Worm (Caenorhabditis elegans): Measurements from ENCODE around the gene imph-1.
A peak's percentile ranks its signal among the peaks of the same experiment; 100 is the strongest.

Gene imph-1

ce11 chrIII:4551963-4552362 is 1.5 kb upstream of the imph-1 start (continued):
- TF ChIP-seq nhr-80 (tag; optimal IDR thresholded peaks at IDR 0.05) (peak; percentile 98), fkh-3 (tag; optimal IDR thresholded peaks at IDR 0.05) (no peak), B0035.1 (tag; optimal IDR thresholded peaks at IDR 0.05) (no peak), somi-1 (GFP tag; optimal IDR thresholded peaks at IDR 0.05) (no peak), F33H1.4 (GFP tag; IDR thresholded peaks at IDR 0.05) (no peak), attf-3 (GFP tag; conservative IDR thresholded peaks at IDR 0.05) (0 out of 2 replicates have a peak, but pooled peaks have one; percentile 9), chd-7 (tag; optimal IDR thresholded peaks at IDR 0.05) (peak; percentile 44), nfya-1 (tag; optimal IDR thresholded peaks at IDR 0.05; ENCODE audit: borderline replicate concordance, insufficient read depth) (no peak), dpff-1 (tag; optimal IDR thresholded peaks at IDR 0.05) (no peak), snpc-1.1 (tag; optimal IDR thresholded peaks at IDR 0.05; ENCODE audit: insufficient read depth) (no peak), akir-1 (GFP tag; optimal IDR thresholded peaks at IDR 0.05) (no peak), ceh-91 (GFP tag; IDR thresholded peaks at IDR 0.05) (no peak), dpl-1 (GFP tag; optimal IDR thresholded peaks at IDR 0.05) (no peak), ekl-4 (GFP tag; IDR thresholded peaks at IDR 0.05) (0 out of 2 replicates have a peak, but pooled peaks have one; percentile 30), F22D6.2 (tag; optimal IDR thresholded peaks at IDR 0.05) (no peak), nfyb-1 (GFP tag; IDR thresholded peaks at IDR 0.05) (peak; percentile 72), F10E7.11 (tag; optimal IDR thresholded peaks at IDR 0.05) (no peak), Y67H2A.10 (GFP tag; conservative IDR thresholded peaks at IDR 0.05) (no peak), snpc-4 (GFP tag; optimal IDR thresholded peaks at IDR 0.05) (no peak), snpc-4 (tag; optimal IDR thresholded peaks at IDR 0.05) (peak in 3 of 4 experiments; percentile 12 to 55 (median 45)), nhr-120 (GFP tag; IDR thresholded peaks at IDR 0.05) (no peak), xnd-1 (tag; optimal IDR thresholded peaks at IDR 0.05) (no peak), C06A6.2 (GFP tag; conservative IDR thresholded peaks at IDR 0.05) (no peak), F39B2.1 (GFP tag; IDR thresholded peaks at IDR 0.05) (no peak), hlh-12 (tag; optimal IDR thresholded peaks at IDR 0.05) (no peak), hlh-26 (GFP tag; conservative IDR thresholded peaks at IDR 0.05) (no peak), efl-1 (GFP tag; optimal IDR thresholded peaks at IDR 0.05) (no peak), let-526 (GFP tag; IDR thresholded peaks at IDR 0.05) (no peak), zfh-2 (GFP tag; conservative IDR thresholded peaks at IDR 0.05) (peak; percentile 98), ZK185.1 (tag; optimal IDR thresholded peaks at IDR 0.05; ENCODE audit: poor library complexity, severe bottlenecking) (peak; percentile 40), D2030.7 (GFP tag; IDR thresholded peaks at IDR 0.05) (no peak), rpc-1 (optimal IDR thresholded peaks at IDR 0.05) (no peak), rpc-1 (tag; optimal IDR thresholded peaks at IDR 0.05) (no peak), egl-44 (GFP tag; IDR thresholded peaks at IDR 0.05) (no peak), pbrm-1 (GFP tag; IDR thresholded peaks at IDR 0.05) (0 out of 2 replicates have a peak, but pooled peaks have one; percentile 18), F52B5.7 (tag; optimal IDR thresholded peaks at IDR 0.05) (no peak), unc-130 (GFP tag; optimal IDR thresholded peaks at IDR 0.05) (no peak), mxl-1 (tag; optimal IDR thresholded peaks at IDR 0.05) (no peak), lin-54 (GFP tag; optimal IDR thresholded peaks at IDR 0.05) (peak; percentile 40), B0019.2 (GFP tag; conservative IDR thresholded peaks at IDR 0.05) (no peak), nhr-27 (tag; optimal IDR thresholded peaks at IDR 0.05) (no peak), Y95B8A.8 (GFP tag; IDR thresholded peaks at IDR 0.05) (no peak), K12H6.12 (tag; optimal IDR thresholded peaks at IDR 0.05) (peak; percentile 79), unc-62 (GFP tag; optimal IDR thresholded peaks at IDR 0.05) (no peak), ceh-27 (GFP tag; optimal IDR thresholded peaks at IDR 0.05) (peak; percentile 88), mel-28 (tag; optimal IDR thresholded peaks at IDR 0.05; ENCODE audit: borderline replicate concordance) (no peak), lir-1 (GFP tag; conservative IDR thresholded peaks at IDR 0.05) (no peak), sea-2 (GFP tag; IDR thresholded peaks at IDR 0.05) (no peak), F23B12.7 (tag; optimal IDR thresholded peaks at IDR 0.05; ENCODE audit: insufficient read depth) (no peak), ztf-25 (GFP tag; IDR thresholded peaks at IDR 0.05) (no peak)

All from whole organism, young adult.